Worm (Caenorhabditis elegans) whole organism, dauer: Measurements from ENCODE around the gene R11A8.1.
"Not testable (repeated sequence)": the region's sequence is repeated elsewhere in the genome, so short reads cannot be mapped to it uniquely, and the experiment has no call there.

Experiments
- unc-62 ChIP-seq: sonication (generic microtip); optimal IDR thresholded peaks from 2 replicates; lab custom pipeline; 2017; ENCODE audit warnings: missing biosample characterization, missing genetic modification reagents, missing genetic modification characterization

The R11A8.1 gene

ce11 chrIV:10357842-10358241 lies 870 bp upstream of the R11A8.1 start, which contains the start of gene gkow-1:
TSS of gene gkow-1 (plus strand) at chrIV:10358142.
- TF ChIP-seq unc-62, result no peak

DNA sequence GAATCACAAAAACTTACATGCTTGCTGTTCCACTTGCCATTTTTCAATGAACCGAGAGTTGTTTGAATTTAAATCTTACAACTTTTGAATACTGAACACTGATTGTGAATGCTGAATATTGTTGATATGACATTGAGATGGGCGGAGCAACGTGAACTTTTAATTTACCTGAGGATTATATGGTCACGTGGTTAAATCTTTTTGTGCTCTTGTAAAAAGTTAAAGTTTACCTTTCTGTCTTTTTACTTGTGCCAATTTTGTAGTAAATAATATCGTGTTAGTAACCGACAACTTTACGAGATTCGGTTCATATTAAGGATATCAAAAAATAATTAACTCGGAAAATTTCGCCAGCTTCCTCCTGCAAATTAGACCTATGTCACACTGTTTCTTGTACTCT lies 4.7 kb downstream of the R11A8.1 start, which contains the start of gene Y43C5B.2:
Gene Y43C5B.2 (minus strand): TSS at position 101 of the 400 bp plus-strand sequence.
- no peak for TF ChIP-seq unc-62

- no peak for TF ChIP-seq unc-62
Measured at ce11 chrIV:10349871-10350640, 6.9 kb downstream of the R11A8.1 start, which contains the start of the genes unc-43 and Y43C5B.3. TSS of gene unc-43 (minus strand) at chrIV:10350217. TSS of gene Y43C5B.3 (plus strand) at chrIV:10350590.

DNA sequence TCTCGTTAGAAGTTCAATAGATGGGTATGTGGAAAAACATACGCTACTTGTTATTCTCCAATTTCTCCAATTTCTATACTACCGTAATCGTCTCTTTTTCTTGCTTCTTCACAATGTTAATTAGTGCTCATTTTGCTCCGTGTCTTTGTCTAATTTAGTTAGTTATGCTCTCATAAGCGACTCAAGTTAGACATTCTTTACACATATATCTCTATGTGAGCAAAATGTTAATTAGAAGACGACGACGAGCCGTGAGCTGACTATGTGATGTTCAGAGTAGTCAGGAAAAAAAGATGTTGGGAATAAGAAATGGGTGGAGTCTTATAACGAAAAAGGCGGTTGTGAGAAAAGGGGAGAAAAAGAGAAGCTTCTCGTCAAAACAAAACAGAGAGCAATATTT lies 9.4 kb downstream of the R11A8.1 start:
- no peak for TF ChIP-seq unc-62

ce11 chrIV:10346948-10347347 lies 10.0 kb downstream of the R11A8.1 start:
- no peak for TF ChIP-seq unc-62

DNA sequence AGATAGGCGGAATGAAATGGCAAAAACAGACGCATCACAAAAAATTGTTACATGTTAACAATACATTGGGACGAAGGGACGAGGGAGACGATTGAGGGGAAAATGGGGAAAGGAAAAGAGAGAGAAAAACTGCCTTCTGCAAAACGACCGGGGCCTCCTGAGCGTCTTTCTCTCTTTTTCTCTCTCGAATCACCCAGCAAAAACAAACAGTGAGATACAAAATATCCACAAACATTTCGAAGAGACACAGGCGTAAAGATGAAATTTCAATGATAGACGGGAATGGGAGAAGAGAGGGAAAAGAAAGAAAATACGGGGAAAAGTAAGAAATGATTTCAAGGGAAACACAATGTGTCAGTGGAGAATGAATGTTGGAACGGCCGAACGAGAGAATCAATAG lies 11.0 kb downstream of the R11A8.1 start:
- TF ChIP-seq unc-62, result no peak

ce11 chrIV:10345486-10345885 lies 11.5 kb downstream of the R11A8.1 start:
- TF ChIP-seq unc-62, result no peak

DNA sequence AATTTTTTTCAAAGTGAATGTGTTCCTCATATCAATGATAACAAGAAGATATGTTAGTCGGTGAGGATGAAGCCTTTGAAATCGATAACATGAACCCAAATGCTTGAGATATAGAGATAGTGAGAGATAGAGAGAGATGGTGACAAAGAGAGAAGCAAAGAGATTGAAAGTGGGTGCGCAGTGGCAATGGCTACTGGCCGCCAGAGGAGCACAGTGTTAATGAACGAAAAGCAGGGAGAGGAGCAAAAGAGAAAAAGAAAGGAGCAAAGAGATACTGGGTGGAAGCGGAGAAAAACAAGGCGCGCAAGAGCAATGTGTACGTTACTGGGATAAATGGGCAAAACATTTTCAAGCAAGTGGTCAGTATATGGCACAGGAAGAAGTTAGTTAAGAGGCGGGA lies 12.4 kb downstream of the R11A8.1 start:
- no peak for TF ChIP-seq unc-62

- no peak for TF ChIP-seq unc-62
Measured at ce11 chrIV:10342361-10342706, 14.6 kb downstream of the R11A8.1 start.

DNA sequence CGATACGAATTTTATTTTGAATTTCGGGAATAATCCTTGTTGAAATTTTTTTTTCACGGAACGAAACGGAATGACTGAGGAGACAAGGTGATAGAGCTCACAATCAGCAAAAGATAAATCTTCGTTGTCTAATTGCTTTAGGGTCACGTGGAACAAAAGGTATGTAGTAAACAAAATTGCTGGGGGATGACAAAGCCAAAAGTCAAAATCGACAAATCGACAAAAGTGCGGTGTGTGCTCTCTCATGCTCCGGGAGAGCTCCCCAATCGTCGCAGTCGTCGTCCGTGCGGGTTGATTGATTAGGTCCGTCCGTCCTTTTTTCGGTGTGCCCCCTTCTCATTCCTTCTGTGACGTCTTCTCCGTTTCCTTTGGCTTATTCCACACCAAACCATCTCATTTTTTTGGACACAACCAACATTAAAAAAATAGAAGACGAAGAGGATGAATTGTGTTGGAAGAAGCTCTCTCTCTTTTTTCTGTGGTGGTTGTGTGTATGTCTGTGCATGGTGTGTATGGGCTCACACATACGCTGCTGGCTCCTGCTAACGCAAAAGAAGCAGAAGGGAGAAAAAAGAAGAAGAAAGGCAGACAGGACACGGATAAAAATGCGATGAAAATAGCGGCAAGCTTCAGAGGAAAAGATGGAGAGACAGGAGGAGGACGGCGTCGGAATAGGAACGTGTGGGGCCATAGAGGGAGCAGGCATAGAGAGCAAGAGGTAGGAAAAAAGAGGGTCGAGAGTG lies 15.2 kb downstream of the R11A8.1 start:
- TF ChIP-seq unc-62, result no peak

ce11 chrIV:10339701-10340100 lies 17.3 kb downstream of the R11A8.1 start:
- no peak for TF ChIP-seq unc-62

- TF ChIP-seq unc-62, result no peak
Measured at ce11 chrIV:10337286-10337685, 19.7 kb downstream of the R11A8.1 start.

ce11 chrIV:10331882-10332281 lies 25.1 kb downstream of the R11A8.1 start:
- TF ChIP-seq unc-62, result no peak

DNA sequence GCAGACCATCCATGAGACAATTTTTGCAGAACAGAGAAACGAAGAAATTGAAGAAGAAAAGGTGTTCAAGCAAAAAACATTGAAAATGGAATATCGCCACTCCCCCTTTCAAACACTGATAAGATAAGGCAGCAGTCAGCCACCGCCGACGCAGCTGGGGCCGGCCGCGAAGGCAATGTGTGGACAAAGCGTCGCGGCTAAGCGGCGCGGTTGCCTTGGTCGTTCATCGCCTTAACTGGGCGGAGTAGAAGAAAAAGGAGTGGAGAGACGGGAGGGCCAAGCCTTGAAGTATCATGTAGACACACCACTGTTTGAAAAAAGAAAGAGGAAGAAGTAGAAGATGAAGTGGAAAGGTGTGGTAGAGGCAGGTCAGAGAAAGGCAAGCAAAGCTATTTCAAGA lies 26.0 kb downstream of the R11A8.1 start:
- no peak for TF ChIP-seq unc-62

ce11 chrIV:10322650-10323049 lies 34.3 kb downstream of the R11A8.1 start, which contains the start of gene R09E10.1:
TSS of gene R09E10.1 (minus strand) at chrIV:10322750.
- not testable (repeated sequence) for TF ChIP-seq unc-62

DNA sequence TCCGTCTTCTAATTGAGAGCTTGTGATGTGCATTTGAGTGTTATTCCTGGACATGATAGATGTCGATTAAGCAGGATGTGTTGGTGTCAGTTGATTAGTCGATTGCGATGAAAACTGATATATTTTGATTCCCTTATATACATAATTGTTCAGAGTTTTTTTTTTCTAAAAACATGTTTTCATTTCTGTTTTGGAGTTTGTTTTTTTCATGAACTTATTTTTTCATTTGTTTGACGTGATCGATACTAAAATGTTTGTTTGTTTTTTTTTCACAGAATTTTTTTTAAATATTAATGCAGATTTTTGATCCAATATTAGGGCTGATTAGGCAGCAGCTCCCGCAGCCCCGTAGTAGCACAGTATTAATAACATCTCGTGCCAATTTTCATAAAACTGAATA lies 38.8 kb downstream of the R11A8.1 start, which contains the start of gene R09E10.2:
Gene R09E10.2 (minus strand): TSS at position 101 of the 400 bp plus-strand sequence.
- no peak for TF ChIP-seq unc-62

DNA sequence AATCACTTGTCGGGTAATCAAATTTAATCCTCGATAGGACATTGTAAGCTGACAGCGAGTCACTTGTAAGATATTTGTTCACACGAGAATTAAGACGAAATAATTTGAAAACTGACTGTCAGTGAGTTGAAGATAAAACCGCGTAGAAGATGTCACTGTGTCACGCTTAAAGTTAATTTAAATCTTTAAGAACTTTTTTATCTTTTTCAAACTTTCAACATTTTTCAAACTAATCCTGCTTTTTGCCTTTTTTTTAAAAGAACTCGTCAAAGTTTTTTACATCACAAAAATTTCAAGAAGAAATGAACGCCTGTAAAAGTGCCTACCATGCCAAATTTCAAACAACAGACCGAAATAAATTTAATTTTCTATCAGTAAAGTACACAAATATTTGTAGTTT lies 43.4 kb downstream of the R11A8.1 start, which contains the start of gene acs-18:
Gene acs-18 (minus strand): TSS at position 101 of the 400 bp plus-strand sequence.
- no peak for TF ChIP-seq unc-62

DNA sequence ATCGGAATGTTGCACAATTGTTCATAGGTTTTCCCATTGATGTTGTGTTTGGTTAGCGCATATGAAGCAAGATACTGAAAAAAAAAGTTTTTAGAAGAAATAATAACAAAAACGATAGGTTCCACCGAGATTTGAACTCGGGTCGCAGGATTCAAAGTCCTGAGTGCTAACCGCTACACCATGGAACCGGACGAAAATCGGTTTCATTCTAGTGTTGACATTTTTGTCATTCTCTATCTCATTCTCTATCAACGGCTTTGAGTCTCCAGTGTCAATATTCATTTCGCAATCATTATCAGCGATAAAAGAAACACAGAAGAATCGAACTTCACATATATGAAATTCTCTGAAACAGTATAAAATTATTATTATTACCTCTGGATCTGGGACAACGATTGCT lies 45.9 kb downstream of the R11A8.1 start:
- no peak for TF ChIP-seq unc-62
